Worm (Caenorhabditis elegans): Measurements from ENCODE around the gene srd-74.
"Not testable (repeated sequence)": the region's sequence is repeated elsewhere in the genome, so short reads cannot be mapped to it uniquely, and the experiment has no call there.

Gene srd-74

ce11 chrIII:11760634-11761033 lies 21.3 kb upstream of the srd-74 start:
- TF ChIP-seq let-526 (GFP tag; IDR thresholded peaks at IDR 0.05): no peak
- peak; percentile 63 for TF ChIP-seq zfh-2 (GFP tag; conservative IDR thresholded peaks at IDR 0.05)
- TF ChIP-seq cebp-2 (GFP tag; IDR thresholded peaks at IDR 0.05): 0 out of 2 replicates have a peak, but pooled peaks have one; percentile 57

- not testable (repeated sequence) for TF ChIP-seq hrde-1 (tag; optimal IDR thresholded peaks at IDR 0.05; ENCODE audit: borderline replicate concordance); ceh-58 (GFP tag; IDR thresholded peaks at IDR 0.05); F23B12.7 (tag; optimal IDR thresholded peaks at IDR 0.05; ENCODE audit: insufficient read depth)
Measured at ce11 chrIII:11773581-11773980, 8.3 kb upstream of the srd-74 start, which contains the start of gene gbf-1. gbf-1 (minus strand) TSS chrIII:11773681.

- TF ChIP-seq F33H1.4 (GFP tag; IDR thresholded peaks at IDR 0.05): no peak
- no peak for TF ChIP-seq Y95B8A.8 (GFP tag; IDR thresholded peaks at IDR 0.05)
- peak; percentile 45 to 78 for TF ChIP-seq let-607 (tag; optimal IDR thresholded peaks at IDR 0.05)
- no peak for TF ChIP-seq madf-6 (GFP tag; IDR thresholded peaks at IDR 0.05)
- TF ChIP-seq snpc-1.3 (tag; optimal IDR thresholded peaks at IDR 0.05; ENCODE audit: insufficient read depth): peak; percentile 33
- TF ChIP-seq dox-1 (GFP tag; IDR thresholded peaks at IDR 0.05): no peak
- TF ChIP-seq cebp-1 (GFP tag; IDR thresholded peaks at IDR 0.05): no peak
- peak; percentile 82 for TF ChIP-seq cebp-1 (tag; optimal IDR thresholded peaks at IDR 0.05)
- TF ChIP-seq mxl-1 (tag; optimal IDR thresholded peaks at IDR 0.05): no peak
- peak; percentile 14 for TF ChIP-seq F23B12.7 (tag; optimal IDR thresholded peaks at IDR 0.05; ENCODE audit: insufficient read depth)
- TF ChIP-seq lin-35 (GFP tag; optimal IDR thresholded peaks at IDR 0.05): peak in 1 of 3 experiments; percentile 27
- peak; percentile 11 for TF ChIP-seq lin-54 (GFP tag; optimal IDR thresholded peaks at IDR 0.05)
Measured at ce11 chrIII:11774508-11775000, 7.3 kb upstream of the srd-74 start, which contains the start of gene immp-1. immp-1 (plus strand) TSS chrIII:11774950.

- TF ChIP-seq K12H6.12 (tag; optimal IDR thresholded peaks at IDR 0.05) (no peak), Y67H2A.10 (GFP tag; conservative IDR thresholded peaks at IDR 0.05) (no peak), nfya-1 (tag; optimal IDR thresholded peaks at IDR 0.05; ENCODE audit: borderline replicate concordance, insufficient read depth) (no peak), pbrm-1 (GFP tag; IDR thresholded peaks at IDR 0.05) (no peak), nhr-179 (tag; optimal IDR thresholded peaks at IDR 0.05) (no peak), F52B5.7 (tag; optimal IDR thresholded peaks at IDR 0.05) (no peak), lin-26 (GFP tag; IDR thresholded peaks at IDR 0.05) (no peak), lir-1 (GFP tag; conservative IDR thresholded peaks at IDR 0.05) (no peak), B0019.2 (GFP tag; conservative IDR thresholded peaks at IDR 0.05) (no peak)
Measured at ce11 chrIII:11777321-11777720, 4.6 kb upstream of the srd-74 start, which contains the start of gene mdt-21. mdt-21 (plus strand) TSS chrIII:11777621.

- TF ChIP-seq nhr-90 (tag; optimal IDR thresholded peaks at IDR 0.05) (no peak), tbp1 (GFP tag; optimal IDR thresholded peaks at IDR 0.05) (no peak), cebp-2 (GFP tag; IDR thresholded peaks at IDR 0.05) (no peak), F37B4.10 (GFP tag; IDR thresholded peaks at IDR 0.05) (no peak), F23B12.7 (tag; optimal IDR thresholded peaks at IDR 0.05; ENCODE audit: insufficient read depth) (no peak), sdz-38 (tag; optimal IDR thresholded peaks at IDR 0.05) (no peak)
Measured at ce11 chrIII:11780183-11780664, 1.7 kb upstream of the srd-74 start, which contains the start of gene C24H11.5. C24H11.5 (plus strand) TSS chrIII:11780233.
